Fruit fly (Drosophila melanogaster) whole organism, embryonic: ENCODE data around the gene sesB.
A peak's percentile ranks its signal among the peaks of the same experiment; 100 is the strongest.

Experiments
- ATbp ChIP-seq: fragments of 200-800 bp; sonication (Bioruptor generic); optimal IDR thresholded peaks from 2 replicates; lab custom pipeline; 2017; ENCODE audit warnings: missing biosample characterization, mild to moderate bottlenecking, missing genetic modification characterization, missing genetic modification reagents
- Bdp1 ChIP-seq: fragments of 200-800 bp; sonication (Bioruptor generic); optimal IDR thresholded peaks from 3 replicates; lab custom pipeline; 2016; ENCODE audit warnings: missing biosample characterization, missing genetic modification characterization
- CG10274 ChIP-seq: fragments of 200-800 bp; sonication (Bioruptor generic); optimal IDR thresholded peaks from 3 replicates; lab custom pipeline; 2017; ENCODE audit warnings: missing biosample characterization, mild to moderate bottlenecking, missing genetic modification characterization
- CG10462 ChIP-seq: fragments of 200-800 bp; sonication (Bioruptor generic); optimal IDR thresholded peaks from 2 replicates; lab custom pipeline; 2016; ENCODE audit warnings: missing biosample characterization, missing genetic modification characterization
- CG13287 ChIP-seq: fragments of 200-800 bp; sonication (Bioruptor generic); IDR thresholded peaks from 2 replicates; pipeline ENCODE4 v1.3.6; 2022; ENCODE audit warnings: missing biosample characterization, missing genetic modification characterization; ENCODE audit not compliant: partially characterized antibody
- CG13894 ChIP-seq: fragments of 200-800 bp; sonication (Bioruptor generic); optimal IDR thresholded peaks from 3 replicates; lab custom pipeline; 2018; ENCODE audit warnings: missing biosample characterization, mild to moderate bottlenecking, missing genetic modification characterization, moderate library complexity
- CG15514 ChIP-seq: fragments of 200-800 bp; sonication (Bioruptor generic); optimal IDR thresholded peaks from 3 replicates; lab custom pipeline; 2017; ENCODE audit warnings: missing biosample characterization, missing genetic modification characterization, mild to moderate bottlenecking, moderate library complexity, missing genetic modification reagents
- CG15601 ChIP-seq: fragments of 200-800 bp; sonication (Bioruptor generic); optimal IDR thresholded peaks from 3 replicates; lab custom pipeline; 2019; ENCODE audit warnings: missing biosample characterization, mild to moderate bottlenecking, missing genetic modification characterization, moderate library complexity
- CG17328 ChIP-seq: fragments of 200-800 bp; sonication (Bioruptor generic); IDR thresholded peaks from 2 replicates; pipeline ENCODE4 v1.3.6; 2022; ENCODE audit warnings: missing biosample characterization, missing genetic modification characterization
- CG2712 ChIP-seq: fragments of 200-800 bp; optimal IDR thresholded peaks from 3 replicates; lab custom pipeline; 2019; ENCODE audit warnings: missing biosample characterization, mild to moderate bottlenecking, missing genetic modification characterization, moderate library complexity
- CG34224 ChIP-seq: fragments of 200-800 bp; sonication (Bioruptor generic); IDR thresholded peaks from 3 replicates; pipeline ENCODE4 v1.3.6; 2022; ENCODE audit warnings: missing biosample characterization, missing genetic modification characterization; ENCODE audit not compliant: partially characterized antibody
- CG34422 ChIP-seq: fragments of 200-800 bp; sonication (Bioruptor generic); IDR thresholded peaks from 3 replicates; pipeline ENCODE4 v1.3.6; 2022; ENCODE audit warnings: missing biosample characterization, missing genetic modification characterization
- CG4282 ChIP-seq: fragments of 200-800 bp; sonication (Bioruptor generic); optimal IDR thresholded peaks from 2 replicates; lab custom pipeline; 2016; ENCODE audit warnings: missing biosample characterization, missing genetic modification characterization
- CG4707 ChIP-seq: fragments of 200-800 bp; sonication (Bioruptor generic); optimal IDR thresholded peaks from 2 replicates; lab custom pipeline; 2018; ENCODE audit warnings: missing biosample characterization, mild to moderate bottlenecking, missing genetic modification characterization, moderate library complexity
- CG7963 ChIP-seq: fragments of 200-800 bp; sonication (Bioruptor generic); IDR thresholded peaks from 3 replicates; pipeline ENCODE4 v1.3.6; 2022; ENCODE audit warnings: missing biosample characterization, missing genetic modification characterization; ENCODE audit not compliant: partially characterized antibody
- CG9727 ChIP-seq: fragments of 200-800 bp; sonication (Bioruptor generic); optimal IDR thresholded peaks from 3 replicates; lab custom pipeline; 2017; ENCODE audit warnings: missing biosample characterization, mild to moderate bottlenecking, missing genetic modification characterization
- Dip3 ChIP-seq: fragments of 200-800 bp; sonication (Bioruptor generic); optimal IDR thresholded peaks from 3 replicates; lab custom pipeline; 2016; ENCODE audit warnings: missing biosample characterization, missing genetic modification characterization
- Doc3 ChIP-seq: fragments of 200-800 bp; sonication (Bioruptor generic); IDR thresholded peaks from 3 replicates; pipeline ENCODE4 v1.3.6; 2022; ENCODE audit warnings: missing biosample characterization, missing genetic modification characterization; ENCODE audit not compliant: partially characterized antibody
- Drgx ChIP-seq: fragments of 200-800 bp; sonication (Bioruptor generic); IDR thresholded peaks from 2 replicates; pipeline ENCODE4 v1.3.6; 2022; ENCODE audit warnings: missing biosample characterization, missing genetic modification characterization
- Fer2 ChIP-seq: fragments of 200-800 bp; sonication (Bioruptor generic); optimal IDR thresholded peaks from 2 replicates; lab custom pipeline; 2018; ENCODE audit warnings: missing biosample characterization, mild to moderate bottlenecking, missing genetic modification characterization, moderate library complexity
- Hand ChIP-seq: fragments of 200-800 bp; sonication (Bioruptor generic); optimal IDR thresholded peaks from 2 replicates; lab custom pipeline; 2017; ENCODE audit warnings: mild to moderate bottlenecking, missing biosample characterization, missing genetic modification reagents, missing genetic modification characterization
- Med ChIP-seq: fragments of 200-800 bp; sonication (Bioruptor generic); peaks from one replicate; lab custom pipeline; 2016; ENCODE audit warnings: missing biosample characterization, missing genetic modification characterization, mild to moderate bottlenecking, inconsistent platforms, moderate library complexity
- NC2β ChIP-seq: fragments of 200-800 bp; sonication (Bioruptor generic); optimal IDR thresholded peaks from 2 replicates; lab custom pipeline; 2016; ENCODE audit warnings: missing biosample characterization, missing genetic modification characterization
- Tbp ChIP-seq: fragments of >200 bp; optimal IDR thresholded peaks from 2 replicates; lab custom pipeline; 2018; ENCODE audit warnings: missing biosample characterization, missing genetic modification characterization
- Usf ChIP-seq: fragments of 200-800 bp; sonication (Bioruptor generic); optimal IDR thresholded peaks from 2 replicates; lab custom pipeline; 2017; ENCODE audit warnings: missing genotype, missing biosample characterization, missing genetic modification characterization
- abd-A ChIP-seq: fragments of 200-800 bp; sonication (Bioruptor generic); optimal IDR thresholded peaks from 3 replicates; lab custom pipeline; 2019; ENCODE audit warnings: missing biosample characterization, mild to moderate bottlenecking, missing genetic modification characterization, moderate library complexity
- ap ChIP-seq: fragments of 200-800 bp; sonication (Bioruptor generic); IDR thresholded peaks from 2 replicates; pipeline ENCODE4 v1.3.6; 2022; ENCODE audit warnings: missing biosample characterization, missing genetic modification characterization
- cg ChIP-seq: fragments of 200-800 bp; sonication (Bioruptor generic); optimal IDR thresholded peaks from 3 replicates; lab custom pipeline; 2019; ENCODE audit warnings: missing biosample characterization, mild to moderate bottlenecking, missing genetic modification characterization, moderate library complexity
- crol ChIP-seq: fragments of 200-800 bp; sonication (Bioruptor generic); IDR thresholded peaks from 2 replicates; pipeline ENCODE4 v1.3.6; 2022; ENCODE audit warnings: missing biosample characterization, missing genetic modification characterization
- danr ChIP-seq: fragments of 200-800 bp; sonication (Bioruptor generic); IDR thresholded peaks from 2 replicates; pipeline ENCODE4 v1.3.6; 2022; ENCODE audit warnings: missing biosample characterization, missing genetic modification characterization
- emc ChIP-seq: fragments of 200-800 bp; sonication (Bioruptor generic); optimal IDR thresholded peaks from 2 replicates; lab custom pipeline; 2016; ENCODE audit warnings: missing biosample characterization, missing genetic modification characterization
- ewg ChIP-seq: fragments of 200-800 bp; sonication (Bioruptor generic); optimal IDR thresholded peaks from 3 replicates; lab custom pipeline; 2017; ENCODE audit warnings: mild to moderate bottlenecking, missing biosample characterization, missing genetic modification reagents, missing genetic modification characterization
- grau ChIP-seq: fragments of 200-800 bp; optimal IDR thresholded peaks from 3 replicates; lab custom pipeline; 2019; ENCODE audit warnings: missing biosample characterization, mild to moderate bottlenecking, missing genetic modification characterization, moderate library complexity
- grn ChIP-seq: fragments of 200-800 bp; sonication (Bioruptor generic); optimal IDR thresholded peaks from 3 replicates; lab custom pipeline; 2017; ENCODE audit warnings: missing biosample characterization, missing genetic modification characterization
- insv ChIP-seq, 2 experiments: fragments of 200-800 bp; sonication (Bioruptor generic); optimal IDR thresholded peaks; 3 replicates each; lab custom pipeline; 2016 to 2018; ENCODE audit warnings: missing biosample characterization in 2 of 2, missing genetic modification characterization in 2 of 2
- kni ChIP-seq: fragments of 200-800 bp; sonication (Bioruptor generic); optimal IDR thresholded peaks from 3 replicates; lab custom pipeline; 2017; ENCODE audit warnings: mild to moderate bottlenecking, missing biosample characterization, missing genetic modification reagents, missing genetic modification characterization
- knrl ChIP-seq: fragments of 200-800 bp; sonication (Bioruptor generic); IDR thresholded peaks from 3 replicates; pipeline ENCODE4 v1.3.6; 2022; ENCODE audit warnings: missing biosample characterization, missing genetic modification characterization; ENCODE audit not compliant: partially characterized antibody
- luna ChIP-seq: fragments of 200-800 bp; sonication (Bioruptor generic); optimal IDR thresholded peaks from 2 replicates; lab custom pipeline; 2016; ENCODE audit warnings: missing biosample characterization, missing genetic modification characterization
- mirr ChIP-seq: fragments of 200-800 bp; sonication (Bioruptor generic); optimal IDR thresholded peaks from 3 replicates; lab custom pipeline; 2018; ENCODE audit warnings: missing biosample characterization, mild to moderate bottlenecking, missing genetic modification characterization
- onecut ChIP-seq: fragments of 200-800 bp; sonication (Bioruptor generic); IDR thresholded peaks from 2 replicates; pipeline ENCODE4 v1.3.6; 2022; ENCODE audit warnings: missing biosample characterization, missing genetic modification characterization
- sc ChIP-seq, 3 experiments: fragments of >200 bp in 2 of 3; fragments of 200-800 bp in 1 of 3; sonication (Bioruptor generic) in 1 of 3; optimal IDR thresholded peaks; 2 replicates in 2 of 3; 3 replicates in 1 of 3; lab custom pipeline; 2017; ENCODE audit warnings: mild to moderate bottlenecking in 1 of 3, missing biosample characterization in 1 of 3, missing genetic modification characterization in 1 of 3, missing genetic modification reagents in 1 of 3
- scrt ChIP-seq: fragments of 200-800 bp; sonication (Bioruptor generic); optimal IDR thresholded peaks from 2 replicates; lab custom pipeline; 2018; ENCODE audit warnings: missing biosample characterization, mild to moderate bottlenecking, missing genetic modification characterization, moderate library complexity
- sisA ChIP-seq: fragments of 200-800 bp; sonication (Bioruptor generic); IDR thresholded peaks from 2 replicates; pipeline ENCODE4 v1.3.6; 2022; ENCODE audit warnings: missing biosample characterization, missing genetic modification characterization
- so ChIP-seq: fragments of 200-800 bp; sonication (Bioruptor generic); IDR thresholded peaks from 3 replicates; pipeline ENCODE4 v1.3.6; 2022; ENCODE audit warnings: missing biosample characterization, missing genetic modification characterization
- stwl ChIP-seq: fragments of 200-800 bp; sonication (Bioruptor generic); optimal IDR thresholded peaks from 3 replicates; lab custom pipeline; 2018; ENCODE audit warnings: missing biosample characterization, mild to moderate bottlenecking, missing genetic modification characterization, moderate library complexity
- sug ChIP-seq: fragments of 200-800 bp; optimal IDR thresholded peaks from 2 replicates; lab custom pipeline; 2019; ENCODE audit warnings: missing biosample characterization, mild to moderate bottlenecking, missing genetic modification characterization, moderate library complexity
- vvl ChIP-seq: fragments of 200-800 bp; sonication (Bioruptor generic); IDR thresholded peaks from 2 replicates; pipeline ENCODE4 v1.3.6; 2022; ENCODE audit warnings: missing biosample characterization, missing genetic modification characterization

The sesB gene

dm6 chrX:10738835-10739371 is 47.9 kb downstream of the sesB start (continued):
- 0 out of 3 replicates have a peak, but pooled peaks have one; percentile 45 for TF ChIP-seq CG34224 (GFP tag; lab: Robert Waterston, UW)
- peak; percentile 57 for TF ChIP-seq kni (GFP tag; lab: Kevin White, UChicago)
- no peak for TF ChIP-seq Hand (GFP tag; lab: Kevin White, UChicago)
- no peak for TF ChIP-seq CG7963 (GFP tag; lab: Robert Waterston, UW)
- peak; percentile 25; the same call in 1 of the 2 replicates for TF ChIP-seq onecut (GFP tag; lab: Robert Waterston, UW)
- TF ChIP-seq Drgx = 0 out of 2 replicates have a peak, but pooled peaks have one; percentile 33
- no peak for TF ChIP-seq insv (GFP tag; optimal IDR thresholded peaks at IDR 0.05; lab: Kevin White, UChicago)
- no peak for TF ChIP-seq Fer2 (tag; lab: Kevin White, UChicago)
- no peak for TF ChIP-seq grau (tag; lab: Kevin White, UChicago)
- no peak for TF ChIP-seq Usf
- peak; percentile 58; the same call in 1 of the 2 replicates for TF ChIP-seq vvl (GFP tag; lab: Robert Waterston, UW)
- TF ChIP-seq Doc3 (GFP tag; lab: Robert Waterston, UW) = no peak
- no peak for TF ChIP-seq Tbp (GFP tag; lab: Kevin White, UChicago)
- TF ChIP-seq CG10274 (GFP tag; lab: Kevin White, UChicago) = no peak
- TF ChIP-seq ap = no peak
- peak; percentile 4 for TF ChIP-seq mirr
- peak; percentile 12; the same call in 1 of the 2 replicates for TF ChIP-seq CG13287 (GFP tag; lab: Robert Waterston, UW)
- peak; percentile 2 for TF ChIP-seq ATbp (GFP tag; lab: Kevin White, UChicago)
- no peak for TF ChIP-seq sc (optimal IDR thresholded peaks at IDR 0.05; lab: Kevin White, UChicago)
- TF ChIP-seq sc (GFP tag; optimal IDR thresholded peaks at IDR 0.05; lab: Kevin White, UChicago) = no peak
- peak; percentile 15 for TF ChIP-seq CG15514 (GFP tag; lab: Kevin White, UChicago)

- TF ChIP-seq luna (no peak), CG9727 (GFP tag; lab: Kevin White, UChicago) (no peak), CG2712 (tag; lab: Kevin White, UChicago) (no peak), danr (no peak), cg (GFP tag; lab: Kevin White, UChicago) (peak; percentile 6), so (GFP tag; lab: Robert Waterston, UW) (0 out of 3 replicates have a peak, but pooled peaks have one; percentile 24), Med (GFP tag; lab: Kevin White, UChicago) (peak; percentile 61), CG4282 (GFP tag; lab: Kevin White, UChicago) (no peak), scrt (GFP tag; lab: Kevin White, UChicago) (no peak), stwl (no peak), CG13894 (tag; lab: Kevin White, UChicago) (peak; percentile 62), CG34422 (GFP tag; lab: Robert Waterston, UW) (no peak), crol (GFP tag; lab: Robert Waterston, UW) (peak; percentile 94), sisA (no peak), abd-A (tag; lab: Kevin White, UChicago) (peak; percentile 90)
These were observed 48.7 kb downstream of the sesB start for dm6 chrX:10738151-10738430.

DNA sequence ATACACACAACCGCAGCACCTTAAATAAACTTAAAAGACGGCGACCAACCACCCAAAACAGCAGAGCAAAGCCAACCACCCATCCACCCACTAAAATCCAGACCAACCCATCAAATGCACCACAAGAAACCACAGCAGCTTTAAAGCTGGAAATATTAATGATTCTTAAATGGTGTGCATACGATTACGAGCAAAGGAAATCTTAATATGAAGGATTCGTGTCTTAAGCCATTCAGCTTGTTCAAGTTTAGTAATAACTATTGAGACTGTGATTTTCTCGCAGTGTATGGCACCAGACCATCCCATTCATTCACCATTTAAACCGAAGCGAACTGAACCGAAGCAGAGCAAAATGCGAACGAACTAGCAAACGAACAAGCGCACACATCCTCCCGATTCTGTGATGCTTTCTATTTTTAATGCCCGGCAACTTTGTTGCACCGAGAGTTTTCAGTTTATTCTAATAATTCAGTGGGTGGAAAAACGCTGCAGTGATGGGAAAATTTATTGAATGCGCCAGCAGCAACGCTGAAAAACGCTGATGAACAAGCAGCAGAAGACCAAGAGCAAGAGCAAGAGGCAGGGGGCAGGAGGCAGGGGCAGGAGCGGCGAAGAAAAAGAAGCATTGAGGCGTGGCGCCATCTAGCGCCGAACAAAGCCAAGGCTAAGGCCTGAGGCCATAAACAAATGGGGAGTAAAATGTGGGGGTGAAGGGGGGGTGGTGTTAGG is 49.2 kb downstream of the sesB start:
- TF ChIP-seq CG10462 (GFP tag; lab: Kevin White, UChicago) (no peak), emc (GFP tag; lab: Kevin White, UChicago) (peak; percentile 51), Dip3 (GFP tag; lab: Kevin White, UChicago) (peak; percentile 75), CG17328 (peak; percentile 88), ewg (GFP tag; lab: Kevin White, UChicago) (peak; percentile 81), NC2β (GFP tag; lab: Kevin White, UChicago) (peak; percentile 58), knrl (GFP tag; lab: Robert Waterston, UW) (no peak), CG15601 (tag; lab: Kevin White, UChicago) (peak; percentile 82), grn (GFP tag; lab: Kevin White, UChicago) (no peak), CG4707 (GFP tag; lab: Kevin White, UChicago) (peak; percentile 80), sug (tag; lab: Kevin White, UChicago) (peak; percentile 69), Bdp1 (GFP tag; lab: Kevin White, UChicago) (peak; percentile 72)
